Fruit fly (Drosophila melanogaster): ENCODE data around the gene RpL30.

Gene RpL30

DNA sequence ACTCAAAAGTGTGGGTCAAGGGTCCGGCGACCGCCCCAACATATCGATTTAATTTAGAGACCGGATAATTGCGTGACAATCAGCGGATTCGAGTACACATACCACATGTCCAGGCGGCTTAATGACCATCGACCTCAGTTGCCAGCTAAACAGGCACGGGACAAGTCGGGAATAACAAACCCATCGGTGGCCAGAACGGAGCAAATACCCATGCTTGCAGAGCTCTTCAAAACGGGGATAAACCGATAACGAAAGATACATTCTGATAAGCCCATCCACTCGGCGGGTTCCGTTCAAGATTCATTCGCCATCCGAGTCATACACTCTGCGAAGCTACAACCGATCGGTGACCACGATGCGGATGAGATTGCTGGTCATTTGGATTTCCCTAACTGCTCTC is 18.4 kb downstream of the RpL30 start, which contains the start of gene CG15169:
CG15169 (plus strand) TSS at position 301 of the 400 bp plus-strand sequence.
- no peak for TF ChIP-seq Hr4 (GFP tag; optimal IDR thresholded peaks at IDR 0.05)
- TF ChIP-seq Eip93F (GFP tag; optimal IDR thresholded peaks at IDR 0.05): no peak
- no peak for TF ChIP-seq CG31627 (GFP tag; optimal IDR thresholded peaks at IDR 0.05)
- TF ChIP-seq CG6276 (GFP tag; optimal IDR thresholded peaks at IDR 0.05): no peak
- TF ChIP-seq CG11294 (GFP tag; IDR thresholded peaks at IDR 0.05): no peak
- TF ChIP-seq CG34406 (GFP tag; optimal IDR thresholded peaks at IDR 0.05): no peak
- no peak for TF ChIP-seq fd85E (GFP tag; optimal IDR thresholded peaks at IDR 0.05)
- no peak for TF ChIP-seq CG6792 (GFP tag; optimal IDR thresholded peaks at IDR 0.05)
- no peak for TF ChIP-seq CG8632 (GFP tag; optimal IDR thresholded peaks at IDR 0.05)
- TF ChIP-seq OdsH (GFP tag; optimal IDR thresholded peaks at IDR 0.05): no peak

DNA sequence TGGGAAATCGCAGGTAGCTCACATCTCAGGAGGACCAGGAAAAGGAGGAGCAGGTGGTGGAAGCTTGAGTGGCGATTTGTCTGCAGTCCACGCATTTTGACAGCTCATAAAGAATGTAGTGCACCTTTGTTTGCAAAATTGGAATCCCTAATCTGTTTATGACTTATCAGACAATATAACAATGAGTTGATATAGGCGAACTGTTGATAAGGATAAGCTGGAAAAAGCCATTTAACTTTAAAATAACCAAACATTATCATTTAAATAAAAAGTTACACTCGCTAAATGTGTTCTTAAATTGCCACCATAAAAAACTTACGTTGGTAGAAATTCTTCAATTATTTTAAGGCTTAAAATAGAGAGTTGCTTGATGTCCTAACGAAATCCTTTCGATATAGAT is 19.0 kb downstream of the RpL30 start, which contains the start of gene CG15170:
CG15170 (minus strand) TSS at position 101 of the 400 bp plus-strand sequence.
- TF ChIP-seq CG15336 (GFP tag; IDR thresholded peaks at IDR 0.05) (no peak), CG6854 (GFP tag; optimal IDR thresholded peaks at IDR 0.05) (no peak), CG32006 (GFP tag; optimal IDR thresholded peaks at IDR 0.05) (no peak), Gug (GFP tag; IDR thresholded peaks at IDR 0.05) (no peak), OdsH (GFP tag; optimal IDR thresholded peaks at IDR 0.05) (no peak)

DNA sequence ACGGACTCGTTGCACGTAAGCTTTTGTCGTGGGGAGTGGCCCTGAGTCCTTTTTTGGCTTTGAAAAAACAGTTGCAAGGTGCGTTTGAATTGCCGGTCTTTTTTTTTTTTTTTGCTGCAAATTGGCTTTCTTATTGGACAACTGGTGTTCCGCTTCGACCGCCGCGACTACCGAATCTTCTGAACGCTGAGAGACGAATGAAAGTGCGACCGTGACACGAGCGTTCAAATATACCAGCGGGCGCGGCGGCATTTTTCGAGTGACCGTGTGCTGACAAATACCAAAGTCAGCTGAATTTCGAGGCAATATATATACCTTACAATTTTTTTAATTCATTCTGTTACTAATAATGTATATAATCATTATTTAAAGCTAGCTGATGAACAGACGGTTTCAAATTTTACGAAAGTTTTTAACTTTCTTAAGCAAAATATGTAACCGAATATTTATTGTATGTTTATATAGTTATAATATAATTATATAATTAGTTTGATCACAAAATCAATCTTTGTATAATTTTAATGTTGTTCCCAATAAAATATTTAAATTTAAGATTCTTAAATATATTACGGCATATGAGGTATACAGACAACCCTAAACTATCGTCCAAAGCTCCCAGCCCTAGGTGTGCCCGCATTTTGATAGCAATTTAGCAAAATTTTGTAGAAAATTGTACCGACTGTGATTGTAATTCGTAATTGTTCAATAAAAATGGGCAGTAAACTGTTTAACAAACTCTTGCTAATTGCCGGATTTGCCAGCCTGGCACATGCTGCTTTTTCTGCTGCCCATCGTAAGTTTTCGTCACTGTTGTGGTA is 21.8 kb downstream of the RpL30 start, which contains the start of the genes Swip-1 and EMC5:
Swip-1 (minus strand) TSS at position 203 of the 818 bp plus-strand sequence.
EMC5 (plus strand) TSS at position 630 of the 818 bp plus-strand sequence.
- TF ChIP-seq CG8319 (GFP tag; optimal IDR thresholded peaks at IDR 0.05) (no peak), Met (GFP tag; optimal IDR thresholded peaks at IDR 0.05) (peak; percentile 13), Hr4 (GFP tag; optimal IDR thresholded peaks at IDR 0.05) (peak; percentile 49), Hr38 (GFP tag; optimal IDR thresholded peaks at IDR 0.05) (no peak), cyc (GFP tag; optimal IDR thresholded peaks at IDR 0.05) (no peak), CG16779 (tag; optimal IDR thresholded peaks at IDR 0.05) (no peak), Eip75B (GFP tag; optimal IDR thresholded peaks at IDR 0.05) (peak; percentile 18), CG34406 (GFP tag; optimal IDR thresholded peaks at IDR 0.05) (peak; percentile 48), CG6854 (GFP tag; optimal IDR thresholded peaks at IDR 0.05) (peak; percentile 44), Sox14 (GFP tag; optimal IDR thresholded peaks at IDR 0.05) (peak; percentile 10), OdsH (GFP tag; optimal IDR thresholded peaks at IDR 0.05) (peak; percentile 36), fd85E (GFP tag; optimal IDR thresholded peaks at IDR 0.05) (no peak), CG7368 (GFP tag; optimal IDR thresholded peaks at IDR 0.05) (no peak), eg (GFP tag; IDR thresholded peaks at IDR 0.05) (peak; percentile 19; the same call in 2 of the 3 replicates), spab (GFP tag; optimal IDR thresholded peaks at IDR 0.05) (no peak), CG4318 (GFP tag; optimal IDR thresholded peaks at IDR 0.05) (peak; percentile 33), CG11762 (GFP tag; optimal IDR thresholded peaks at IDR 0.05; ENCODE audit: insufficient read depth) (no peak), CG3919 (GFP tag; optimal IDR thresholded peaks at IDR 0.05) (peak; percentile 50), Eip78C (GFP tag) (peak; percentile 56), salr (GFP tag; optimal IDR thresholded peaks at IDR 0.05) (peak in 1 of 2 experiments; percentile 58), CG32006 (GFP tag; optimal IDR thresholded peaks at IDR 0.05) (peak; percentile 48), acj6 (GFP tag; optimal IDR thresholded peaks at IDR 0.05) (peak; percentile 35), topi (GFP tag; optimal IDR thresholded peaks at IDR 0.05) (peak; percentile 17), achi (GFP tag; optimal IDR thresholded peaks at IDR 0.05) (peak; percentile 20), Blimp-1 (GFP tag; optimal IDR thresholded peaks at IDR 0.05) (no peak), net (GFP tag; optimal IDR thresholded peaks at IDR 0.05) (peak; percentile 20), ss (GFP tag; optimal IDR thresholded peaks at IDR 0.05) (no peak), Hr39 (GFP tag; optimal IDR thresholded peaks at IDR 0.05) (no peak), svp (GFP tag) (no peak), Sox102F (GFP tag; optimal IDR thresholded peaks at IDR 0.05) (peak; percentile 38), CG9139 (GFP tag; optimal IDR thresholded peaks at IDR 0.05) (no peak), dsx (GFP tag; optimal IDR thresholded peaks at IDR 0.05; ENCODE audit: poor library complexity, severe bottlenecking) (peak; percentile 16), vri (GFP tag; optimal IDR thresholded peaks at IDR 0.05) (peak; percentile 27), Sox15 (GFP tag; optimal IDR thresholded peaks at IDR 0.05) (no peak), esn (GFP tag; optimal IDR thresholded peaks at IDR 0.05) (peak; percentile 61), CG6808 (GFP tag; optimal IDR thresholded peaks at IDR 0.05) (peak; percentile 35), CG6163 (GFP tag; IDR thresholded peaks at IDR 0.05) (peak; percentile 61; the same call in 2 of the 3 replicates), dac (GFP tag; optimal IDR thresholded peaks at IDR 0.05) (no peak)
